Worm (Caenorhabditis elegans): ENCODE results near the gene lgc-13.

ce11 chrX:12095200-12095599 lies 13.8 kb upstream of the lgc-13 start:
- TF ChIP-seq elt-3 (tag; optimal IDR thresholded peaks at IDR 0.05) (no peak), lin-13 (GFP tag; optimal IDR thresholded peaks at IDR 0.05) (no peak), ztf-4 (tag; optimal IDR thresholded peaks at IDR 0.05) (no peak), nhr-77 (tag; optimal IDR thresholded peaks at IDR 0.05) (no peak), peb-1 (tag; optimal IDR thresholded peaks at IDR 0.05) (no peak), nhr-237 (tag; optimal IDR thresholded peaks at IDR 0.05) (no peak)
